Fruit fly (Drosophila melanogaster) whole organism, larva: ENCODE measurements around the gene dah.

Source experiments
- noc ChIP-seq: fragments of 200-800 bp; sonication (Bioruptor generic); optimal IDR thresholded peaks from 3 replicates; lab custom pipeline; 2019; ENCODE audit warnings: missing biosample characterization, mild to moderate bottlenecking, missing genetic modification characterization, moderate library complexity

The dah gene

DNA sequence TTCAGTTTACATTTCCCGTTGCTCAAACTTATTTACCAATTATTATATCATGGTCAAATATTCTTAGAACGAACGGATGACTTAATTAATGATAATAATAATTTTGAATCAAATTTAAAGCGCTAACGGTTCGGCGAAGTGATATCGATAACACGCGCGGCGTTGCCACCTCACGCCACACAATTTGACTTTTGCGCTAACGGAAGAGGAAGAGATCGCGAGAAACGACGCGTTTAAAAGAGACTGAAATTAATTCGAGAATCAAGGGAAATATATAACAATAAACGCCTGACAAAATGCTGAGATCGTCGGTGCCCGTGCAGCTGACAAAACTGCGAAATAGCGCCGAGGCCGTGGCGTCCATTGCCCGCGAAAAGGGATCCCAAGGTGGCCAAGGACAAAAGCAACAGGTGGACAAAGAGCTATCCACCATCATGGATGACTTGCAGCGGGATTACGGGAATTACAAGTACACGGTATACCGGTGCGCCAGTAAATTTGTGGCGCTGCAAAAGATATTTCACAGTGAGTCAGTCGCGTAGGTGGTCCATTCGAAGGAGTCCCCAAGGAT is at the start of gene dah:
dah (plus strand) TSS at position 195 of the 571 bp plus-strand sequence.
- no peak for TF ChIP-seq noc (tag; lab: Kevin White, UChicago)

DNA sequence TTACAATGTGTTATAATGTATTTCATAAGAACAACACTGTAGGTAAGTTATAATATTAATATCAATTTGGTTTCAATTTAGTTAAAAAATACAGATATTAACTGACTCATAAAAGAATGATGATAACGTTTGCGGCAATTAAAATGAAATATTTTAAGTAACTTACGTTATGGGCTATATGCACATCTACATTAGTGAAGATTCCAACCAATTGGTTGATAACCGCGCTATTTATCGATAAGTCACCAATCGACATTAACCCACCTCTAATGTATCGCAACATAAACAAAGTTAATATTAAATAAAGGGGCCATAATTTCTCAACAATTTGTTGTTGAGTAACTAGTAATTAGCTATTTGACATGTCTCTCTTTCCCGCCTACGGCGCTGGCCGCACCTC is 35.3 kb upstream of the dah start, which contains the start of gene CG5877:
CG5877 (plus strand) TSS at position 238 of the 400 bp plus-strand sequence.
- no peak for TF ChIP-seq noc (tag; lab: Kevin White, UChicago)

DNA sequence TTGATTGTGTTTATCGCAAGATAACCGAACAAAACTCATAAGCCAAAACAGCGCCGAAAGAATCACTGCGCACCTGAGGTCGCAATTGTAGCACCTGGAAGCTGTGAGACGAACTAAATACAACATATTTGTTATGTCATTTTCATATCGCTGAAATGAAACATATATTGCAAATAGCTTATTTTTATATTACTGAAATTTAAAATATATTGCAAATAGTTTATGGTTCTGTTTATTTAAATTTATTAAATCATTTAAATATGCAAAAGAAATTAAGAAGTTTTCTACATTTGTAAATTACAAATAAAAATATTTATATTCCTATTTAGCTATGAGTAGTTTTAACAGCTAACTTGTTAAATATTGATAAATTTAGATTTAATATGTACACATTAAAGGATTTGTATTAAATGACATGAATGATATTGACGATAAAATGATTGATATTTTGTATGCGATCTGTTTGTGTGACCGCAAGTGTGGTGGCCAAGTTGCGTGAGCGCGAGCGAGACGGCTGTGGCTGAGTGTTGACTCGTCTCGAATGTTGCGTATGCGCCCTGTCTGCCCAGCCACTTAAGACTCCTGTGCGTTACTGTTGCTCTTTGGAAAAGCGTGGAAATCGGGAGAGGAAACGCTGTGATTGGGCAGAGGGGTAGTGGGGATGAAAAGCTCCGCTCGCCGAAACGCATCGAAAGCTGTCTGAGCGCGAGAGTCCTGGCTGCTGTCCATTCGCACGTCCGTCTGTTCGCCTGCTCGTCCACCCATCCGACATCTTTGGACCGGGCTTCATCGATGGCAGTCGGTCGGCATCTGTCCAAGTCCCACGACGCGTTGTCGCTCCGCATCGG is 30.9 kb upstream of the dah start, which contains the start of gene gce:
gce (plus strand) TSS at position 798 of the 848 bp plus-strand sequence.
- peak; percentile 77 for TF ChIP-seq noc (tag; lab: Kevin White, UChicago)

DNA sequence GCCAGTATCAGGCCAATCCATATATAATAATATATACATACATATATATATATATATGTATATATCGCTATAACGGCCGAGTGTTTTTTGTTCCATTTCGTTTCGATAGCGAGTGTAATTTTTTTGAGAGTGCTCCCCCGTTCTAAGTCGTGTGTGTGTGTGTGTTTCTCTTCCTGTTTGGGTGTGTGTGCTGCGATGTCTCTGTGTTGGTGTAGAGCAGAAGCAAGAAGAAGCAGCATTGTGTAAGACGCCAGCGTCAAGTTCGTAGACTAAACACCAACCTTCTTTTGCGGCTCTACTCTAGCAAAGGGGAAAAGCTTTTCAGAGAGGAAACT is 30.2 kb upstream of the dah start:
- TF ChIP-seq noc (tag; lab: Kevin White, UChicago): no peak

DNA sequence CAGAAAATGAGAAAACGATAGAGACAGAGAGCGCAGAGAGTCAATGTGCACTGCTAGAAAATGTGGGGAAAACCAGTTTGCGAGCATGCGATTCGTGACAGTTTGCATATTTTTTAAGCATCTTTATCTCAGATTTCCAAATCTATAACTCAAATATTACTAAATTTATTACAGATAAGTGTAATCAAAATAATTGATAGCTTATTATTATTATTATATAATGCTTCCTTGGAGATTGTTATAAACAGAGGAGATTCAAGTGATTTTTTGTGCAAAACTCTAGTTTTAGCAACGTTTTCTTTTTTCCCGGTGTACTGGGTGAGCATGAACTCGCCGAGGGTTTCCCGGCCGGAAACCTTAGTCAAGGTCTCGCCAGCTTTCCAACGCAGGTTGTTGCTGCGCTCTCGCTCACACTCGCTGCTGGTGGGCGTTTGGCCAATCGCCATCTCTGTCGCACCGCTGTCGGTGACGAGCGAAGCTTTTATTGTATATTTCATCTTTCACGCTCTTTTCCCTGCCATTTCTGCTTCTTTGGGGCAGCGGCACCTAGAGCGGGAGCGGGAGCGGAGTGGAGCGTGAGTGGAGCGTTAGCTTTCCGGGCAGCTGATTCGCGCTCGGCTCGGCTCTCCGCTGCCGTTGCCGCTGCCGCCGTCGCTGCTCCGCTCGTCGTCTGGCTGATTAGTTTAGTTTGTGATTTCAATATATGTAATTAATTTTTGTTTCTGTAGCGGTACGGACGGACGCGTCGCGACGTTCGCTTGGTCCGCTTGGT is 29.7 kb upstream of the dah start:
- peak; percentile 99 for TF ChIP-seq noc (tag; lab: Kevin White, UChicago)

DNA sequence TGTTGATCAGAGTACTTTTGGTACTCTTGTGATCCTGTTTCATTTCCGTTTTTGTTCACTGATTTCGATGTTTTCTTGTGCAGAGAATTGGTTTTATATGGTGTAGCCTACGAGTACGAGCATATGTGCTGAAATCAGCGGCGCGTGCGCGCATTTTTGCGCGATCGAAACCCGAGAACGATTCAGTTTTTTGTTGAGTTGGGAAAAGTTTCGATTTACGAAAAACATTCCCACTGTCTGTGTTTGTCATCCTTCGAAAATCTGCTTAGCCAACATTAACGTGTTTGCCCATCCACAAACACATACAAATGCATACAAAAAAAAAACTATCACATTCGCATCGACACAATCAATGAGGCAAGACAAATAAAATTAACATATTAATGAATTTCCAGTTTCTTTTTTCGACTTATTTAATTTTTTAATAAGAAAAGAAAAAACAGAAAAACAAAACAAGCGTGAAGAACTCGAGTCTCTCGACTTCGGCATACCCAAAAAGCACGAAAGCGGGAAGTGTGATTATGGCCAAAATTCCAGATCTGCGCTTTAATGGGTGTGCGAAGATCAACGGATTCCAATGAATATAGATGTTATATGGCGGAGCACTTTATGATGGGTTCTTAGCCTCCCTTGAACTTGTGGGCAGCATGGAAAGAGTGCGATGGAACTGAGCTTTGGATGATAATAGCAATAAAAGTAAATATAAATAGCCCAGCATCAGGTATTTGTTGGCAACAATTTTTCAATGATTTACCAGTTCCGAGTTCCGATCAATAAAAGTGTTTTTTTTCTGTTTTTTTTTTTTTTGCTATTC is 28.0 kb upstream of the dah start:
- TF ChIP-seq noc (tag; lab: Kevin White, UChicago): no peak

DNA sequence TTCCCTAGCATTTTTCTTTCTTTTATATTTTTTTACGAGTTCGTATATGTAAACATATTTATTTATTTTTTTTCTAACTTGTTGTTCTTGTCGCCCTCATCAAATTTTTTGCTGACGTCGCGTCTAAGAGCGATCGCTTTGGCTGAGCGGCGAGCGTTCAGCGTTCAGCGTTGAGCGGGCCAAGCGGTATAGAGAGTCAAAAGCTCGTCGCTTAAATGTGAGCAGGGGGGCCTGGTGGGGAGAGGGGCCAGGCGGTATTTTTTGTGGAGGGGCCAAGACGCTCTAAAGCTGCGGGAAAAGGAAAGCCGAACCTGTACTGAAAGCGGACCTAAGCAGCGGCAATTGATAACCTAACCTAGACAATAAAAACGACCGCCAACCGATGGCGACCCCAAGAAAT is 27.0 kb upstream of the dah start:
- TF ChIP-seq noc (tag; lab: Kevin White, UChicago): no peak

DNA sequence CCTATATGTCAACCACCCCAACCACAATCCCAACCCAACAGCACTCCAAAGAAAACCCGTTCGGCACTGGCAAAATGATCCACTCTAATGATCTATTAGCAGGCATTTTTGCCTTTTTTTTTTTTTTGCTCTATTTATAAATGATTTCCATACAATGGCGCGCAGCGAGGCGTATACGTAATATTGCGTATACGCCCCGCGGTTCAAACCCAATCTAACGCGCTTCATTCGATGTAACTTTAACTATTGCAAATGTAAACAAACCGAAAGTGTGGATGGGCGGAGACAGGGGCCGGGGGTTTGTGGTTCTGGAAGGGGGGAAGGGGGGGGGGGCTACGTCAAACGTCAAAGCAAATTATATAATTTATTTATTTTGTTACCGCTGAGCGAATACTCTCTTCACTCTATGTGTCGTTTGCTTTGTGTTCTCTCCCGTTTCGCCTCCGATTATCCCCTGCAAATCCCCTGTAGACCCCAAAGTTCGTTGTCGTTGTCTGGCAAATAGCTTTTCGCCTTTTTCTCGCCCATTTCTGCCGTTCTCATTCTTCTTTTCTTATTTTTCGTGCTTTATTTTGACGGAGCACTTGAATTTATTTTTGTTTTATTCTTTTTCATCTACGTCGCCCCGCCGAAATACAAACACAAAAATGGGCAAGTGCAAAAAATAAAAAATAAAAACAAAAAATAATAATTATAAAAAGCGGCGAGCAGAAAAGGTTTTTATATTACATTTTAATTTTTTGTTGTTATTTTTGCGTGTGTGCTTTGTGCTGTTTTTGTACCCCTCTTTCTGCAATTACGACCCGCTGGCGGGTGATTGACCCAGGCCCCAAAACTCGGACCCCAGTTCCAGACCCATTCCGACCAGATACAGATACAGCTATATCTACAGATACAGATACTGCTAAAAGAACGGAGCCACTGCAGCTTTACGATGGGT is 24.7 kb upstream of the dah start:
- no peak for TF ChIP-seq noc (tag; lab: Kevin White, UChicago)

DNA sequence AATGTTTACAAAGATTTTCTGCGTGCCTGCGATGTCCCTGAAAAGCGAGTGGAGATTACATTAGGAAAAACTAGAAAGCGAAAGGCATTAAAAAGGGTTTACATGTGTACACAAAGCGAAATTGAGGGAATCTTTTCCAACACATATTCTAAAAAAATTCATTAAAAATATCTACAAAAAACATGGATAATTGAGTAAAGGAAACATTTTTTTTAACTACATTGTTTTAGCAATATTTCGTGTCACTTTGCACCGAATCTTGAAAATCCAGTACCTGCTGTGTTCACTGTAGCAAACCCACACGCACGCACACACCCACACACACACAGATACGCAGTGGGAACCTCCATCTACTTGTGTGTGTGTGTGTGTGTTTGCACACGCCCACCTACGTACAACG is 23.9 kb upstream of the dah start:
- TF ChIP-seq noc (tag; lab: Kevin White, UChicago): peak; percentile 5

DNA sequence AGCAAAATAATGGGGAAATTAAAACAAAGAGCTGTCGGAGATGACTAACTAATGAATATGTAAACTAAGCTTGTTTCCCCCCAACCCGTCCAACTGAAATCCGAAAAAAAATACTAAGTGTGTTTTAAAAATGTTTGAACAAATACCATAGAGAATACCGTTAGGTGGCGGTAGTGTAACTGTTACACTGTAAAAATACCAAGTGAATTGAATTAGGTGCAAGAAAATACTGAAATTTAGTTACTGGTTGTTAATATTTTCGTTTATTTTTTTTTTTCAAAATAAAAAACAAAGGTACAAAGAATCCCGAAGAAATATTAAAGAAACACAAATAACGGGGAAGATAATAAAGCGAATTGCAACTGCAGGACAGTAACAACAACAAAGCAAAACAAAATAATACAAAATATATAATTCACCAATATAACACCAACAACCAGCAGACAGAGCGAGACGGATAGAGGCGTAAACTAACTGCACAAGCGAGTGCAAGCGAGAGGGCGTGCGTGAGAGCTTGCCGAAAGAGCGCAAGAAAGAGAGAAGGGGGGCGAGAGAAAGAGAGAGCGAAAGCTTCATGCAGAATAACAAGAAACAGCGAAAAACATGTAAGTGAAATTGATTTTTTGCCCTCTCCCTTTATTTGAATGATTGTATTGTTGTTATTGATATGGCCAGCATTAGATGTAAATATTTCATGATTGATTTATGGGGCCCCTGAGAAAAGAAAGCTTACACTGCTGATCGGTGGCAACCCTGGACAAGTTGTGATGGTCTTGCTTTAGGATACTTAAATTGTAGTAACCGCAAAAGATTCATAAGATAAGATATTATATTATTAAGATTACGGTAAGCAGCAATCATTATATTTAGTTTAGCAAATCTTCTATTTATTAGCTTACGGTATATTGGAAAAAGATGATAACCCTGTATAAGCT is 21.9 kb upstream of the dah start:
- no peak for TF ChIP-seq noc (tag; lab: Kevin White, UChicago)

DNA sequence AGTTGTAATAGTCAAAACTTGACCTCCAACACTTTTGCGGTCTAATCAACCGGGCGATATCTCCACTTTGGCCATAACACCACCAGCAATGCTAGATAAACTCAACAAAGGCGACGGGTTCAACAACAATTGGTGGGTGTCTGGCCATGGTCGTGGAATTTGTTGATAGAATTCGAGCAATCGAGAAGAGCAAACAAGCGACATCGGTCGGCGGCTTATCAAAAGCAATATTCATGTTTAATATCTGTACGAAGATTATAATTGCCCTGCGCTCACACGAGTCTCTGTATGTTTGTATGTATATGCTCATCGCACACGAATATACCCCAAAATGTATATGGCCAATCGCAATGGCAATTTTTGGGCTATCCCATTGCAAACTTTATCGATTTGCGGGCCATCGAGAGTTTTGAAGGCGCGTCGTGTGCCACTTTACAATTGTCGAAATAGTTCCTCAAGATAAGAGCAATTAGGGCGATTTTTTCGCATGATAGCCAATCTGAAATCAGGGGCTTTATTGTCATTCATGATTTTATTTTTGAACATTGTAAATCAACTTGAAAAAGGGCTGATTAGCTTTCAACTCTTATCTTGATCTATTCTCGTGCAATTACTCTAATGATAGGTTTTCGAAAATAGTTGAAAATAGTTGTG is 20.5 kb upstream of the dah start:
- TF ChIP-seq noc (tag; lab: Kevin White, UChicago): no peak

DNA sequence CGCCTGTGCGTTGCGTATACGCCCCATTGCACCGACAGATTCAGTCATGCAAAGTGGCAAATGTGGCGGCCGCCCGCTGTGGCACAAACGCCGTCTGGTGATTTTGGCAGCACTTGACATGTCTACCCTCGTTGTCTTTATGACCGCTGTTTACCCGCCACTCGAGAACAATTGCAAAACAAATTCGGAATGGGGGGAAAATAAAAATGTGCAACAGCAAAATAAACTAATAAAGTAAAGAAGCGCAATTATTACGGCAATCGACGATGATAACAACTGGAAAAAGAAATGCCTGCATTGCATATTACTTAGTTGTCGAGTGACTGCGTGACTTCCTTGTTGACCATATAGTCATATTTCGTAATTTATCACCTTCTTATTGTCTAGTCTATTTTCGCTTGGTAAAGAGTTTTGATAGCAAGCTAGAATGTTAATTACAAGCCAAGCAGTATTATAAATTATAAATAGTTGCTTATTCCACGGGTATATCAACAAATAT is 19.6 kb upstream of the dah start:
- TF ChIP-seq noc (tag; lab: Kevin White, UChicago): no peak
